Fruit fly (Drosophila melanogaster) whole organism, prepupa: Measurements from ENCODE around the gene Gyc89Da.
A peak's percentile ranks its signal among the peaks of the same experiment; 100 is the strongest.

ENCODE experiments used
- Blimp-1 ChIP-seq: fragments of 200-800 bp; sonication (Bioruptor generic); optimal IDR thresholded peaks from 3 replicates; lab custom pipeline; 2017; ENCODE audit warnings: missing biosample characterization, missing genetic modification characterization, mild to moderate bottlenecking, moderate library complexity, missing genetic modification reagents
- CG10631 ChIP-seq: fragments of 200-800 bp; sonication (Bioruptor generic); optimal IDR thresholded peaks from 2 replicates; lab custom pipeline; 2016; ENCODE audit warnings: missing biosample characterization, missing genetic modification characterization
- CG10669 ChIP-seq: fragments of 200-800 bp; sonication (Bioruptor generic); optimal IDR thresholded peaks from 3 replicates; lab custom pipeline; 2018; ENCODE audit warnings: missing biosample characterization, mild to moderate bottlenecking, missing genetic modification characterization, moderate library complexity
- CG11762 ChIP-seq: fragments of 200-800 bp; sonication (Bioruptor generic); optimal IDR thresholded peaks from 3 replicates; lab custom pipeline; 2016; ENCODE audit warnings: missing biosample characterization, missing genetic modification characterization; ENCODE audit not compliant: insufficient read depth
- CG1621 ChIP-seq: fragments of 200-800 bp; sonication (Bioruptor generic); optimal IDR thresholded peaks from 3 replicates; lab custom pipeline; 2018; ENCODE audit warnings: missing biosample characterization, mild to moderate bottlenecking, missing genetic modification characterization
- CG16779 ChIP-seq: fragments of 200-800 bp; sonication (Bioruptor generic); optimal IDR thresholded peaks from 3 replicates; lab custom pipeline; 2017; ENCODE audit warnings: missing biosample characterization, mild to moderate bottlenecking, missing genetic modification characterization
- CG31627 ChIP-seq: fragments of 200-800 bp; sonication (Bioruptor generic); optimal IDR thresholded peaks from 3 replicates; lab custom pipeline; 2016; ENCODE audit warnings: missing biosample characterization, missing genetic modification characterization
- CG34406 ChIP-seq: fragments of 200-800 bp; sonication (Bioruptor generic); optimal IDR thresholded peaks from 3 replicates; lab custom pipeline; 2016; ENCODE audit warnings: missing biosample characterization, missing genetic modification characterization
- CG3919 ChIP-seq: fragments of 200-800 bp; sonication (Bioruptor generic); optimal IDR thresholded peaks from 3 replicates; lab custom pipeline; 2016; ENCODE audit warnings: missing biosample characterization, missing genetic modification characterization
- CG4318 ChIP-seq: fragments of 200-800 bp; sonication (Bioruptor generic); optimal IDR thresholded peaks from 3 replicates; lab custom pipeline; 2017; ENCODE audit warnings: missing biosample characterization, mild to moderate bottlenecking, missing genetic modification characterization
- CG6808 ChIP-seq: fragments of 200-800 bp; sonication (Bioruptor generic); optimal IDR thresholded peaks from 3 replicates; lab custom pipeline; 2017; ENCODE audit warnings: missing biosample characterization, missing genetic modification characterization, mild to moderate bottlenecking, moderate library complexity, missing genetic modification reagents
- CG6854 ChIP-seq: fragments of 200-800 bp; sonication (Bioruptor generic); optimal IDR thresholded peaks from 2 replicates; lab custom pipeline; 2017; ENCODE audit warnings: missing biosample characterization, mild to moderate bottlenecking, missing genetic modification characterization
- CG7368 ChIP-seq: fragments of 200-800 bp; sonication (Bioruptor generic); optimal IDR thresholded peaks from 3 replicates; lab custom pipeline; 2016; ENCODE audit warnings: missing biosample characterization, missing genetic modification characterization
- CG8119 ChIP-seq: fragments of 200-800 bp; sonication (Bioruptor generic); IDR thresholded peaks from 3 replicates; pipeline ENCODE4 v1.3.6; 2022; ENCODE audit warnings: missing biosample characterization, missing genetic modification characterization
- CG8319 ChIP-seq: fragments of 200-800 bp; sonication (Bioruptor generic); optimal IDR thresholded peaks from 3 replicates; lab custom pipeline; 2016; ENCODE audit warnings: missing biosample characterization, missing genetic modification characterization
- CG8632 ChIP-seq: fragments of 200-800 bp; sonication (Bioruptor generic); optimal IDR thresholded peaks from 3 replicates; lab custom pipeline; 2016; ENCODE audit warnings: missing biosample characterization, missing genetic modification characterization
- CG9139 ChIP-seq: fragments of 200-800 bp; sonication (Bioruptor generic); optimal IDR thresholded peaks from 3 replicates; lab custom pipeline; 2017; ENCODE audit warnings: missing biosample characterization, mild to moderate bottlenecking, missing genetic modification characterization
- Eip75B ChIP-seq: fragments of 200-800 bp; sonication (Bioruptor generic); optimal IDR thresholded peaks from 3 replicates; lab custom pipeline; 2016; ENCODE audit warnings: missing biosample characterization, missing genetic modification characterization
- Eip78C ChIP-seq: fragments of 200-800 bp; sonication (Bioruptor generic); peaks from one replicate; lab custom pipeline; 2016; ENCODE audit warnings: missing biosample characterization, missing genetic modification characterization
- Eip93F ChIP-seq: fragments of 200-800 bp; sonication (Bioruptor generic); optimal IDR thresholded peaks from 2 replicates; lab custom pipeline; 2016; ENCODE audit warnings: missing biosample characterization, mild to moderate bottlenecking, missing genetic modification characterization
- Ets96B ChIP-seq: fragments of 200-800 bp; optimal IDR thresholded peaks from 2 replicates; lab custom pipeline; 2019; ENCODE audit warnings: missing biosample characterization, mild to moderate bottlenecking, missing genetic modification characterization, moderate library complexity
- Hr38 ChIP-seq: sonication (Bioruptor generic); optimal IDR thresholded peaks from 2 replicates; lab custom pipeline; 2016; ENCODE audit warnings: missing biosample characterization, missing genetic modification characterization
- Hr39 ChIP-seq: fragments of 200-800 bp; sonication (Bioruptor generic); optimal IDR thresholded peaks from 2 replicates; lab custom pipeline; 2016; ENCODE audit warnings: missing biosample characterization, missing genetic modification characterization
- Hr4 ChIP-seq: fragments of 200-800 bp; sonication (Bioruptor generic); optimal IDR thresholded peaks from 3 replicates; lab custom pipeline; 2016; ENCODE audit warnings: missing biosample characterization, missing genetic modification characterization
- Met ChIP-seq: fragments of 200-800 bp; sonication (Bioruptor generic); optimal IDR thresholded peaks from 3 replicates; lab custom pipeline; 2016; ENCODE audit warnings: missing biosample characterization, missing genetic modification characterization
- OdsH ChIP-seq: fragments of 200-800 bp; sonication (Bioruptor generic); optimal IDR thresholded peaks from 3 replicates; lab custom pipeline; 2016; ENCODE audit warnings: missing biosample characterization, missing genetic modification characterization
- Smox ChIP-seq: fragments of 200-800 bp; sonication (Bioruptor generic); optimal IDR thresholded peaks from 3 replicates; lab custom pipeline; 2016; ENCODE audit warnings: missing biosample characterization, missing genetic modification characterization
- Sox14 ChIP-seq: fragments of 200-800 bp; sonication (Bioruptor generic); optimal IDR thresholded peaks from 3 replicates; lab custom pipeline; 2016; ENCODE audit warnings: missing biosample characterization, missing genetic modification characterization
- Sox15 ChIP-seq: fragments of 200-800 bp; sonication (Bioruptor generic); optimal IDR thresholded peaks from 3 replicates; lab custom pipeline; 2016; ENCODE audit warnings: missing biosample characterization, missing genetic modification characterization
- acj6 ChIP-seq: fragments of 200-800 bp; sonication (Bioruptor generic); optimal IDR thresholded peaks from 3 replicates; lab custom pipeline; 2016; ENCODE audit warnings: missing biosample characterization, missing genetic modification characterization
- cyc ChIP-seq: fragments of 200-800 bp; sonication (Bioruptor generic); optimal IDR thresholded peaks from 3 replicates; lab custom pipeline; 2016; ENCODE audit warnings: missing biosample characterization, missing genetic modification characterization
- eg ChIP-seq: fragments of 200-800 bp; sonication (Bioruptor generic); IDR thresholded peaks from 3 replicates; pipeline ENCODE4 v1.3.6; 2022; ENCODE audit warnings: missing biosample characterization, missing genetic modification characterization
- esn ChIP-seq: fragments of 200-800 bp; sonication (Bioruptor generic); optimal IDR thresholded peaks from 2 replicates; lab custom pipeline; 2016; ENCODE audit warnings: missing biosample characterization, mild to moderate bottlenecking, missing genetic modification characterization, moderate library complexity
- fd85E ChIP-seq: fragments of 200-800 bp; sonication (Bioruptor generic); optimal IDR thresholded peaks from 3 replicates; lab custom pipeline; 2016; ENCODE audit warnings: missing biosample characterization, missing genetic modification characterization
- lz ChIP-seq: fragments of 200-800 bp; sonication (Bioruptor generic); optimal IDR thresholded peaks from 3 replicates; lab custom pipeline; 2016; ENCODE audit warnings: missing biosample characterization, missing genetic modification characterization
- pdm3 ChIP-seq: fragments of 200-800 bp; sonication (Bioruptor generic); optimal IDR thresholded peaks from 3 replicates; lab custom pipeline; 2016; ENCODE audit warnings: missing biosample characterization, missing genetic modification characterization
- spab ChIP-seq: fragments of 200-800 bp; sonication (Bioruptor generic); optimal IDR thresholded peaks from 2 replicates; lab custom pipeline; 2017; ENCODE audit warnings: missing biosample characterization, mild to moderate bottlenecking, missing genetic modification characterization, missing genetic modification reagents
- ss ChIP-seq, 2 experiments: fragments of 200-800 bp; sonication (Bioruptor generic); optimal IDR thresholded peaks; 2 replicates in 1 of 2; 3 replicates in 1 of 2; lab custom pipeline; 2017 to 2018; ENCODE audit warnings: mild to moderate bottlenecking in 2 of 2, missing biosample characterization in 2 of 2, missing genetic modification characterization in 2 of 2, moderate library complexity in 1 of 2
- svp ChIP-seq: fragments of 200-800 bp; sonication (Bioruptor generic); peaks from one replicate; lab custom pipeline; 2016; ENCODE audit warnings: missing biosample characterization, missing genetic modification characterization
- topi ChIP-seq: fragments of 200-800 bp; sonication (Bioruptor generic); optimal IDR thresholded peaks from 3 replicates; lab custom pipeline; 2016; ENCODE audit warnings: missing biosample characterization, missing genetic modification characterization

The Gyc89Da gene

dm6 chr3R:16432665-16433065 lies 39.7 kb upstream of the Gyc89Da start, which contains the start of gene Fntb (continued):
- TF ChIP-seq Ets96B (tag; lab: Kevin White, UChicago) (peak; percentile 52), eg (GFP tag; lab: Robert Waterston, UW) (peak; percentile 54), CG6854 (GFP tag; lab: Kevin White, UChicago) (no peak), Smox (GFP tag; lab: Kevin White, UChicago) (no peak), CG16779 (tag; lab: Kevin White, UChicago) (no peak), CG8632 (GFP tag; lab: Kevin White, UChicago) (no peak), Blimp-1 (GFP tag; lab: Kevin White, UChicago) (no peak), Sox14 (peak; percentile 52), OdsH (GFP tag; lab: Kevin White, UChicago) (no peak), Hr39 (GFP tag; lab: Kevin White, UChicago) (peak; percentile 51), pdm3 (GFP tag; lab: Kevin White, UChicago) (no peak), Hr38 (GFP tag; lab: Kevin White, UChicago) (no peak), acj6 (no peak), CG8119 (GFP tag; lab: Robert Waterston, UW) (peak; percentile 57; the same call in 2 of the 3 replicates), Hr4 (GFP tag; lab: Kevin White, UChicago) (no peak), Sox15 (GFP tag; lab: Kevin White, UChicago) (peak; percentile 38), topi (GFP tag; lab: Kevin White, UChicago) (peak; percentile 61), cyc (peak; percentile 45), ss (GFP tag; optimal IDR thresholded peaks at IDR 0.05; lab: Kevin White, UChicago) (no peak), svp (no peak), CG8319 (GFP tag; lab: Kevin White, UChicago) (no peak), Eip78C (peak; percentile 90), CG1621 (tag; lab: Kevin White, UChicago) (no peak), Met (GFP tag; lab: Kevin White, UChicago) (no peak), spab (GFP tag; lab: Kevin White, UChicago) (no peak), esn (peak; percentile 78), CG10631 (GFP tag; lab: Kevin White, UChicago) (no peak), CG31627 (GFP tag; lab: Kevin White, UChicago) (peak; percentile 46), CG7368 (GFP tag; lab: Kevin White, UChicago) (no peak), CG11762 (GFP tag; lab: Kevin White, UChicago) (peak; percentile 33), CG4318 (GFP tag; lab: Kevin White, UChicago) (no peak), CG34406 (GFP tag; lab: Kevin White, UChicago) (no peak), fd85E (no peak), CG10669 (GFP tag; lab: Kevin White, UChicago) (no peak), Eip75B (GFP tag; lab: Kevin White, UChicago) (no peak), CG6808 (GFP tag; lab: Kevin White, UChicago) (no peak)

- TF ChIP-seq lz (GFP tag; lab: Kevin White, UChicago) (no peak), CG9139 (GFP tag; lab: Kevin White, UChicago) (no peak), Eip93F (GFP tag; lab: Kevin White, UChicago) (no peak), spab (GFP tag; lab: Kevin White, UChicago) (no peak), CG3919 (GFP tag; lab: Kevin White, UChicago) (no peak), pdm3 (GFP tag; lab: Kevin White, UChicago) (no peak), Hr39 (GFP tag; lab: Kevin White, UChicago) (no peak)
These were observed 37.8 kb upstream of the Gyc89Da start, which contains the start of gene CG14881 for dm6 chr3R:16434599-16434998. Gene CG14881 (plus strand): TSS chr3R:16434899.
